Worm (Caenorhabditis elegans): ENCODE results near the gene T09F5.2.

T09F5.2 gene

ce11 chrV:15127955-15128354 is 22.8 kb upstream of the T09F5.2 start, which contains the start of gene srr-7:
Gene srr-7, plus strand, starts transcription at chrV:15128255.
- TF ChIP-seq atf-7 (tag; optimal IDR thresholded peaks at IDR 0.05) (no peak), nhr-120 (GFP tag; IDR thresholded peaks at IDR 0.05) (no peak), B0261.1 (tag; optimal IDR thresholded peaks at IDR 0.05) (no peak), lag-1 (GFP tag; IDR thresholded peaks at IDR 0.05) (no peak), ceh-27 (GFP tag; optimal IDR thresholded peaks at IDR 0.05) (no peak), bed-2 (GFP tag; IDR thresholded peaks at IDR 0.05) (no peak), F52B5.7 (tag; optimal IDR thresholded peaks at IDR 0.05) (no peak), aptf-3 (GFP tag; IDR thresholded peaks at IDR 0.05) (no peak), ceh-40 (GFP tag; IDR thresholded peaks at IDR 0.05) (no peak), tbp1 (GFP tag; optimal IDR thresholded peaks at IDR 0.05) (no peak), hrde-1 (tag; optimal IDR thresholded peaks at IDR 0.05; ENCODE audit: borderline replicate concordance) (no peak)

DNA sequence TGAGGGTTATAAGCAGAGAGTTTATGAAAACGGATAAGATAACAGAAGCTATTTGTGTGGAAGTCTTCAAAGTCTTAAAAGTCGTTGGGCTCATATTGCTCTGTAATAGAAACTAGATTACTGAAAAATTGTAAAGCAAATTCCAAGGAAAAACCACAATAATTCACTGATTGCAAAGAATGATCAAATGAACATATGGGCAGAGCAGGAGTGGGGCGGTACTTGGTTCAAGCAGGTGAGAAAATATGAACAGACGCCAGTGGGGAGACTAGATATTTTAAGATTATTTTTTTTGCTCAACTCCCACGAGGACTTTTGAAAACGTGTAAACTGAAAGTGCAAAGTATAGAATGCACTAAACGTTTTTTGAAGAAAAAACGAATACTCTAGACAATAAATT is 18.3 kb upstream of the T09F5.2 start, which contains the start of gene str-171:
TSS of gene str-171 (minus strand) at position 101 of the 400 bp plus-strand sequence.
- TF ChIP-seq aptf-3 (GFP tag; IDR thresholded peaks at IDR 0.05) (no peak), efl-1 (GFP tag; optimal IDR thresholded peaks at IDR 0.05) (no peak), sea-2 (GFP tag; IDR thresholded peaks at IDR 0.05) (no peak), dpff-1 (tag; optimal IDR thresholded peaks at IDR 0.05) (no peak), Y95B8A.8 (GFP tag; IDR thresholded peaks at IDR 0.05) (no peak)

- TF ChIP-seq cebp-2 (GFP tag; IDR thresholded peaks at IDR 0.05), result no peak
- TF ChIP-seq hsf-1 (GFP tag; IDR thresholded peaks at IDR 0.05), result 0 out of 2 replicates have a peak, but pooled peaks have one; percentile 18
- no peak for TF ChIP-seq madf-10 (tag; optimal IDR thresholded peaks at IDR 0.05)
Measured at ce11 chrV:15133812-15134211, 16.9 kb upstream of the T09F5.2 start.

DNA sequence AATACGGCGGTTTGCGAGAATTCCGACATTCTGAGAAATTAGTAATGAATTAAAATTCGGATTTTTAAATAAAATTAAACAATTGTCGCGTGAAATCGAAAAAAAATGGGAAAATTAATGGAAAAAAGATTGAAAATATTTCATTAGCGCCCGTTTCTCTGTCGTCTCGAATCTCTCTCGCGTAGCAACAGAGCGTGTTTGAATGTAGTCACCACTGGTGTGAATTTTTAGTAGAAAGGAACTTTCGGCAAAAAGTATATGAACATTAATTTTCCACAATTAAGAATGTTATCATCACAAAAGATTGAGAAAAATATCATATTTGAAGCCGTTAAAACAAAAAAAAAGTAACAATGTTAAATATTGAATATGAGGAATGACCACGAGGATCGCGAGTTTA is 14.0 kb upstream of the T09F5.2 start, which contains the start of gene aipl-1:
TSS of gene aipl-1 (minus strand) at position 30 of the 400 bp plus-strand sequence.
- TF ChIP-seq aptf-2 (GFP tag; conservative IDR thresholded peaks at IDR 0.05) (0 out of 2 replicates have a peak, but pooled peaks have one; percentile 28), attf-5 (GFP tag; optimal IDR thresholded peaks at IDR 0.05) (peak; percentile 73), ets-4 (GFP tag; optimal IDR thresholded peaks at IDR 0.05) (no peak), madf-8 (GFP tag; conservative IDR thresholded peaks at IDR 0.05) (no peak), nhr-80 (tag; optimal IDR thresholded peaks at IDR 0.05) (peak; percentile 2), ztf-18 (tag; optimal IDR thresholded peaks at IDR 0.05) (no peak), unc-130 (GFP tag; optimal IDR thresholded peaks at IDR 0.05) (no peak), ztf-3 (GFP tag; optimal IDR thresholded peaks at IDR 0.05) (no peak), akir-1 (GFP tag; optimal IDR thresholded peaks at IDR 0.05) (no peak), F55B11.4 (tag; optimal IDR thresholded peaks at IDR 0.05; ENCODE audit: borderline replicate concordance, insufficient read depth) (no peak), snpc-1.3 (tag; optimal IDR thresholded peaks at IDR 0.05; ENCODE audit: insufficient read depth) (no peak), somi-1 (GFP tag; optimal IDR thresholded peaks at IDR 0.05) (no peak), fkh-3 (tag; optimal IDR thresholded peaks at IDR 0.05) (no peak), let-526 (GFP tag; IDR thresholded peaks at IDR 0.05) (no peak), chd-7 (tag; optimal IDR thresholded peaks at IDR 0.05) (no peak), nhr-179 (tag; optimal IDR thresholded peaks at IDR 0.05) (no peak), attf-3 (GFP tag; conservative IDR thresholded peaks at IDR 0.05) (no peak), cebp-2 (GFP tag; IDR thresholded peaks at IDR 0.05) (no peak), tlf-1 (GFP tag; optimal IDR thresholded peaks at IDR 0.05) (no peak), F33H1.4 (GFP tag; IDR thresholded peaks at IDR 0.05) (0 out of 2 replicates have a peak, but pooled peaks have one; percentile 31), madf-6 (GFP tag; IDR thresholded peaks at IDR 0.05) (peak; percentile 40; the same call in 1 of the 2 replicates), F37B4.10 (GFP tag; IDR thresholded peaks at IDR 0.05) (no peak), ztf-22 (GFP tag; optimal IDR thresholded peaks at IDR 0.05) (no peak), ceh-58 (GFP tag; IDR thresholded peaks at IDR 0.05) (no peak), B0019.2 (GFP tag; conservative IDR thresholded peaks at IDR 0.05) (0 out of 2 replicates have a peak, but pooled peaks have one; percentile 42), aptf-3 (GFP tag; IDR thresholded peaks at IDR 0.05) (no peak), Y53F4B.3 (GFP tag; IDR thresholded peaks at IDR 0.05) (no peak), pha-4 (tag; optimal IDR thresholded peaks at IDR 0.05) (no peak), zfh-2 (GFP tag; conservative IDR thresholded peaks at IDR 0.05) (no peak)

Data from whole organism, young adult.